Worm (Caenorhabditis elegans): Measurements from ENCODE around the gene F16G10.3.
A peak's percentile ranks its signal among the peaks of the same experiment; 100 is the strongest.

F16G10.3 gene

DNA sequence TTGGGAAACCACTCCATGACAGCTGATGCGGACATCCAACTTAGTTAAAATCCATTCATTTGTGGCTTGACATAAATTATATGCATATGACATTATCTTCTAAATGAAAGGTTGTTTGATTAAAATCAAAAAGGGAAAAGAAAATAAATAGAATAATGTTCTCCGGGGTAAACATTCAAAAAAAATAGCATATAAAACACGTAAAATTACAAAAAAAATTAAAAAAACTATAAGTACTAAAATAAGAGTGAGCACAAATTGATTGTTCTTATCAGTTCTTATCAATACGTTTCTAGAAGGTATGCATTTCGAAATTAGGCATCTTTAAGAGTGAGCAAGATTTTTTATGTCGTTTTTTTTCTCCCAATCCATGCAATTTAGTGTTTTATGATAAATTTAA, 40.5 kb downstream of the F16G10.3 start, which contains the start of gene fbxa-182:
TSS of gene fbxa-182 (minus strand) at position 101 of the 400 bp plus-strand sequence.
- TF ChIP-seq nhr-11 (tag; optimal IDR thresholded peaks at IDR 0.05) = no peak
- peak; percentile 10 for TF ChIP-seq elt-2 (tag; optimal IDR thresholded peaks at IDR 0.05)

- TF ChIP-seq nhr-85 (tag) (no peak), Y116A8C.19 (tag; optimal IDR thresholded peaks at IDR 0.05; ENCODE audit: borderline replicate concordance) (no peak), lin-13 (GFP tag; optimal IDR thresholded peaks at IDR 0.05) (no peak), tbx-2 (tag; optimal IDR thresholded peaks at IDR 0.05) (no peak), zag-1 (tag; optimal IDR thresholded peaks at IDR 0.05) (no peak), egl-13 (tag; optimal IDR thresholded peaks at IDR 0.05) (no peak), lin-39 (tag; optimal IDR thresholded peaks at IDR 0.05) (no peak), nhr-90 (tag; optimal IDR thresholded peaks at IDR 0.05; ENCODE audit: poor library complexity) (peak; percentile 11), C04F5.9 (tag; optimal IDR thresholded peaks at IDR 0.05) (no peak), ceh-63 (GFP tag; optimal IDR thresholded peaks at IDR 0.05) (no peak), efl-1 (optimal IDR thresholded peaks at IDR 0.05) (peak in 1 of 2 experiments; percentile 27), efl-1 (GFP tag; optimal IDR thresholded peaks at IDR 0.05 in 1 of 2) (peak in 1 of 2 experiments; percentile 35), snpc-4 (tag; optimal IDR thresholded peaks at IDR 0.05) (no peak), lsy-2 (tag; optimal IDR thresholded peaks at IDR 0.05) (peak in 1 of 2 experiments; percentile 15), unc-62 (GFP tag; optimal IDR thresholded peaks at IDR 0.05) (no peak), nhr-20 (tag; optimal IDR thresholded peaks at IDR 0.05) (no peak), egl-27 (tag; optimal IDR thresholded peaks at IDR 0.05) (no peak), dpl-1 (GFP tag; optimal IDR thresholded peaks at IDR 0.05) (peak in 1 of 3 experiments; percentile 4), pag-3 (tag; optimal IDR thresholded peaks at IDR 0.05; ENCODE audit: borderline replicate concordance, insufficient read depth) (no peak), lin-35 (GFP tag; optimal IDR thresholded peaks at IDR 0.05) (peak in 1 of 2 experiments; percentile 51), isw-1 (GFP tag; IDR thresholded peaks at IDR 0.05) (no peak), elt-2 (tag; optimal IDR thresholded peaks at IDR 0.05) (peak; percentile 65), blmp-1 (tag; optimal IDR thresholded peaks at IDR 0.05) (no peak), hlh-4 (tag; optimal IDR thresholded peaks at IDR 0.05) (no peak), jun-1 (tag; optimal IDR thresholded peaks at IDR 0.05) (no peak), F16B12.6 (tag; optimal IDR thresholded peaks at IDR 0.05) (peak; percentile 44), ama-1 (optimal IDR thresholded peaks at IDR 0.05) (no peak), nhr-47 (tag; optimal IDR thresholded peaks at IDR 0.05) (no peak), skn-1 (tag; optimal IDR thresholded peaks at IDR 0.05) (no peak), tlp-1 (tag; optimal IDR thresholded peaks at IDR 0.05) (no peak), alr-1 (tag; optimal IDR thresholded peaks at IDR 0.05; ENCODE audit: borderline replicate concordance) (no peak), efl-3 (GFP tag; optimal IDR thresholded peaks at IDR 0.05) (no peak)
These were observed 43.2 kb downstream of the F16G10.3 start, which contains the start of gene fbxa-4 for ce11 chrII:2415439-2415838. fbxa-4 (minus strand) TSS chrII:2415531.

DNA sequence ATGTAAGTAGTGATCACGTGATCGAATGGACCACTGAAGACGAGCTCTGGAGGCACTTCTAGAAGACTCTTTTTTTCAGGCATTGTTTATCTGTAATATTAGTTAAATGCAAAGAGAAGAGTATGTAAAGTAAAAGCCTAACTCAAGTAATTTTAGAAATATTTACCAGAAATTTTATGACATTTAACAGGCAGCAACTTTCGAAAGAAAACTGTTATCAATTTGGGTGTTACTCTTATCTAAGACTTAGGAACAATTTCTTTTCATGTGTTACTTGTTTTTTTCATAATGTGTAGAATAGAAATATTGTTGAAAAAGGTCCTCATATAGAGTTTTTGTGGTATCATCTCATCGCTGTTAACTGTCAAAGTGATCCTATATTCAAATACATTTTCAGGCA, 45.7 kb downstream of the F16G10.3 start, which contains the start of the genes F42G2.5 and F42G2.7:
TSS of gene F42G2.5 (minus strand) at position 101 of the 400 bp plus-strand sequence.
TSS of gene F42G2.7 (plus strand) at position 270 of the 400 bp plus-strand sequence.
- no peak for TF ChIP-seq nhr-71 (tag; optimal IDR thresholded peaks at IDR 0.05)
- no peak for TF ChIP-seq sox-4 (tag; optimal IDR thresholded peaks at IDR 0.05)
- no peak for TF ChIP-seq lin-39 (tag; optimal IDR thresholded peaks at IDR 0.05)
- TF ChIP-seq hpl-2 (GFP tag; optimal IDR thresholded peaks at IDR 0.05) = no peak
- TF ChIP-seq lin-14 (GFP tag; optimal IDR thresholded peaks at IDR 0.05) = no peak
- no peak for TF ChIP-seq dsc-1 (tag; optimal IDR thresholded peaks at IDR 0.05)
- no peak for TF ChIP-seq nhr-237 (tag; optimal IDR thresholded peaks at IDR 0.05)
- TF ChIP-seq zip-4 (GFP tag; optimal IDR thresholded peaks at IDR 0.05) = no peak
- no peak for TF ChIP-seq jun-1 (tag; optimal IDR thresholded peaks at IDR 0.05)
- TF ChIP-seq mep-1 (tag; optimal IDR thresholded peaks at IDR 0.05) = no peak
- TF ChIP-seq ceh-82 (tag; optimal IDR thresholded peaks at IDR 0.05) = no peak
- TF ChIP-seq lsy-2 (tag; optimal IDR thresholded peaks at IDR 0.05) = no peak
- TF ChIP-seq unc-130 (tag; optimal IDR thresholded peaks at IDR 0.05) = no peak
- no peak for TF ChIP-seq rnt-1 (tag; optimal IDR thresholded peaks at IDR 0.05)
- TF ChIP-seq snu-23 (GFP tag; optimal IDR thresholded peaks at IDR 0.05) = no peak
- TF ChIP-seq skn-1 (tag; optimal IDR thresholded peaks at IDR 0.05) = no peak
- no peak for TF ChIP-seq nhr-76 (tag; optimal IDR thresholded peaks at IDR 0.05)
- TF ChIP-seq ces-1 (GFP tag; optimal IDR thresholded peaks at IDR 0.05) = no peak
- TF ChIP-seq ceh-8 (GFP tag; optimal IDR thresholded peaks at IDR 0.05) = no peak
- no peak for TF ChIP-seq tbx-2 (tag; optimal IDR thresholded peaks at IDR 0.05)

All from whole organism, L1 larva.